Fruit fly (Drosophila melanogaster) whole organism, embryonic: ENCODE measurements around the gene Gprk2.
A peak's percentile ranks its signal among the peaks of the same experiment; 100 is the strongest.

Experiments
- C15 ChIP-seq: fragments of 200-800 bp; sonication (Bioruptor generic); IDR thresholded peaks from 3 replicates; pipeline ENCODE4 v1.3.6; 2022; ENCODE audit warnings: missing biosample characterization, missing genetic modification characterization
- CG10274 ChIP-seq: fragments of 200-800 bp; sonication (Bioruptor generic); optimal IDR thresholded peaks from 3 replicates; lab custom pipeline; 2017; ENCODE audit warnings: missing biosample characterization, mild to moderate bottlenecking, missing genetic modification characterization
- CG10431 ChIP-seq: fragments of 200-800 bp; sonication (Bioruptor generic); optimal IDR thresholded peaks from 3 replicates; lab custom pipeline; 2018; ENCODE audit warnings: missing biosample characterization, mild to moderate bottlenecking, missing genetic modification characterization
- CG10979 ChIP-seq: fragments of 200-800 bp; sonication (Bioruptor generic); optimal IDR thresholded peaks from 2 replicates; lab custom pipeline; 2018; ENCODE audit warnings: missing biosample characterization, mild to moderate bottlenecking, missing genetic modification characterization, moderate library complexity
- CG11247 ChIP-seq: fragments of 200-800 bp; sonication (Bioruptor generic); IDR thresholded peaks from 2 replicates; pipeline ENCODE4 v1.3.6; 2022; ENCODE audit warnings: missing biosample characterization, missing genetic modification characterization
- CG12155 ChIP-seq: fragments of 200-800 bp; sonication (Bioruptor generic); optimal IDR thresholded peaks from 3 replicates; lab custom pipeline; 2016; ENCODE audit warnings: missing biosample characterization, missing genetic modification characterization
- CG12744 ChIP-seq: fragments of 200-800 bp; sonication (Bioruptor generic); optimal IDR thresholded peaks from 2 replicates; lab custom pipeline; 2016; ENCODE audit warnings: missing biosample characterization, missing genetic modification characterization
- CG15696 ChIP-seq: fragments of 200-800 bp; sonication (Bioruptor generic); optimal IDR thresholded peaks from 2 replicates; lab custom pipeline; 2019; ENCODE audit warnings: missing biosample characterization, mild to moderate bottlenecking, missing genetic modification characterization, moderate library complexity
- CG1647 ChIP-seq: fragments of 200-800 bp; sonication (Bioruptor generic); optimal IDR thresholded peaks from 3 replicates; lab custom pipeline; 2016; ENCODE audit warnings: missing biosample characterization, missing genetic modification characterization
- CG16815 ChIP-seq: fragments of 200-800 bp; sonication (Bioruptor generic); optimal IDR thresholded peaks from 3 replicates; lab custom pipeline; 2017; ENCODE audit warnings: missing biosample characterization, mild to moderate bottlenecking, missing genetic modification characterization
- CG17385 ChIP-seq: fragments of 200-800 bp; sonication (Bioruptor generic); optimal IDR thresholded peaks from 3 replicates; lab custom pipeline; 2018; ENCODE audit warnings: missing biosample characterization, mild to moderate bottlenecking, missing genetic modification characterization
- CG3995 ChIP-seq: fragments of 200-800 bp; sonication (Bioruptor generic); optimal IDR thresholded peaks from 3 replicates; lab custom pipeline; 2016; ENCODE audit warnings: missing biosample characterization, missing genetic modification characterization
- CG6175 ChIP-seq: fragments of 200-800 bp; sonication (Bioruptor generic); IDR thresholded peaks from 3 replicates; pipeline ENCODE4 v1.3.6; 2022; ENCODE audit warnings: missing biosample characterization, missing genetic modification characterization
- CG6765 ChIP-seq: fragments of 200-800 bp; sonication (Bioruptor generic); optimal IDR thresholded peaks from 3 replicates; lab custom pipeline; 2017; ENCODE audit warnings: missing biosample characterization, mild to moderate bottlenecking, missing genetic modification characterization
- CG8089 ChIP-seq: fragments of 200-800 bp; sonication (Bioruptor generic); optimal IDR thresholded peaks from 3 replicates; lab custom pipeline; 2016; ENCODE audit warnings: missing biosample characterization, missing genetic modification characterization
- CG9609 ChIP-seq: fragments of 200-800 bp; sonication (Bioruptor generic); optimal IDR thresholded peaks from 3 replicates; lab custom pipeline; 2016; ENCODE audit warnings: missing biosample characterization, missing genetic modification characterization
- CG9797 ChIP-seq: fragments of 200-800 bp; sonication (Bioruptor generic); optimal IDR thresholded peaks from 3 replicates; lab custom pipeline; 2018; ENCODE audit warnings: missing biosample characterization, mild to moderate bottlenecking, missing genetic modification characterization
- D19B ChIP-seq: fragments of 200-800 bp; sonication (Bioruptor generic); optimal IDR thresholded peaks from 2 replicates; lab custom pipeline; 2017; ENCODE audit warnings: missing biosample characterization, mild to moderate bottlenecking, missing genetic modification characterization
- Doc2 ChIP-seq: fragments of 200-800 bp; sonication (Bioruptor generic); IDR thresholded peaks from 2 replicates; pipeline ENCODE4 v1.3.6; 2022; ENCODE audit warnings: missing biosample characterization, missing genetic modification characterization
- Dp ChIP-seq: fragments of 200-800 bp; sonication (Bioruptor generic); optimal IDR thresholded peaks from 2 replicates; lab custom pipeline; 2018; ENCODE audit warnings: missing biosample characterization, mild to moderate bottlenecking, missing genetic modification characterization, moderate library complexity
- HLH3B ChIP-seq: fragments of 200-800 bp; sonication (Bioruptor generic); IDR thresholded peaks from 2 replicates; pipeline ENCODE4 v1.3.6; 2022; ENCODE audit warnings: missing biosample characterization, missing genetic modification characterization
- HLH4C ChIP-seq: fragments of 200-800 bp; sonication (Bioruptor generic); IDR thresholded peaks from 3 replicates; pipeline ENCODE4 v1.3.6; 2022; ENCODE audit warnings: missing biosample characterization, missing genetic modification characterization; ENCODE audit not compliant: partially characterized antibody
- Hand ChIP-seq: fragments of 200-800 bp; sonication (Bioruptor generic); optimal IDR thresholded peaks from 2 replicates; lab custom pipeline; 2017; ENCODE audit warnings: mild to moderate bottlenecking, missing biosample characterization, missing genetic modification reagents, missing genetic modification characterization
- Hmr ChIP-seq: fragments of 200-800 bp; sonication (Bioruptor generic); optimal IDR thresholded peaks from 3 replicates; lab custom pipeline; 2017; ENCODE audit warnings: mild to moderate bottlenecking, missing biosample characterization, missing genetic modification reagents, missing genetic modification characterization
- Hmx ChIP-seq: fragments of 200-800 bp; sonication (Bioruptor generic); optimal IDR thresholded peaks from 2 replicates; lab custom pipeline; 2016; ENCODE audit warnings: missing biosample characterization, missing genetic modification characterization
- Hsf ChIP-seq: fragments of 200-800 bp; sonication (Bioruptor generic); optimal IDR thresholded peaks from 3 replicates; lab custom pipeline; 2016; ENCODE audit warnings: missing biosample characterization, missing genetic modification characterization
- Mes4 ChIP-seq: fragments of 200-800 bp; sonication (Bioruptor generic); optimal IDR thresholded peaks from 2 replicates; lab custom pipeline; 2016; ENCODE audit warnings: missing biosample characterization, missing genetic modification characterization
- NFAT ChIP-seq: fragments of 200-800 bp; sonication (Bioruptor generic); IDR thresholded peaks from 2 replicates; pipeline ENCODE4 v1.3.6; 2022; ENCODE audit warnings: missing biosample characterization, missing genetic modification characterization
- Side ChIP-seq: fragments of 200-800 bp; sonication (Bioruptor generic); optimal IDR thresholded peaks from 2 replicates; lab custom pipeline; 2016; ENCODE audit warnings: missing biosample characterization, missing genetic modification characterization
- dmrt11E ChIP-seq: fragments of 200-800 bp; sonication (Bioruptor generic); optimal IDR thresholded peaks from 3 replicates; lab custom pipeline; 2018; ENCODE audit warnings: missing biosample characterization, mild to moderate bottlenecking, missing genetic modification characterization, moderate library complexity
- gcm2 ChIP-seq: fragments of 200-800 bp; sonication (Bioruptor generic); optimal IDR thresholded peaks from 2 replicates; lab custom pipeline; 2016; ENCODE audit warnings: missing biosample characterization, missing genetic modification characterization
- gem ChIP-seq: fragments of 200-800 bp; sonication (Bioruptor generic); optimal IDR thresholded peaks from 2 replicates; lab custom pipeline; 2019; ENCODE audit warnings: missing biosample characterization, mild to moderate bottlenecking, missing genetic modification characterization, moderate library complexity
- gsb ChIP-seq: fragments of 200-800 bp; sonication (Bioruptor generic); IDR thresholded peaks from 2 replicates; pipeline ENCODE4 v1.3.6; 2022; ENCODE audit warnings: missing biosample characterization, missing genetic modification characterization
- hkb ChIP-seq, 2 experiments: fragments of 200-800 bp in 1 of 2; fragments of >200 bp in 1 of 2; sonication (Bioruptor generic) in 1 of 2; IDR thresholded peaks in 1 of 2; optimal IDR thresholded peaks in 1 of 2; 2 replicates each; pipeline versions ENCODE4 v1.3.6 to Lab custom; 2017 to 2022; ENCODE audit warnings: missing biosample characterization in 1 of 2, missing genetic modification characterization in 1 of 2
- kah ChIP-seq: fragments of 200-800 bp; sonication (Bioruptor generic); optimal IDR thresholded peaks from 2 replicates; lab custom pipeline; 2018; ENCODE audit warnings: missing biosample characterization, mild to moderate bottlenecking, missing genetic modification characterization
- mld ChIP-seq: fragments of 200-800 bp; sonication (Bioruptor generic); IDR thresholded peaks from 3 replicates; pipeline ENCODE4 v1.3.6; 2022; ENCODE audit warnings: missing biosample characterization, missing genetic modification characterization; ENCODE audit not compliant: partially characterized antibody
- oc ChIP-seq: fragments of 200-800 bp; sonication (Bioruptor generic); optimal IDR thresholded peaks from 2 replicates; lab custom pipeline; 2018; ENCODE audit warnings: missing biosample characterization, mild to moderate bottlenecking, missing genetic modification characterization, moderate library complexity
- pum ChIP-seq: fragments of 200-800 bp; sonication (Bioruptor generic); optimal IDR thresholded peaks from 2 replicates; lab custom pipeline; 2016; ENCODE audit warnings: missing biosample characterization, missing genetic modification characterization
- run ChIP-seq: fragments of 200-800 bp; sonication (Bioruptor generic); optimal IDR thresholded peaks from 3 replicates; lab custom pipeline; 2018; ENCODE audit warnings: missing biosample characterization, mild to moderate bottlenecking, missing genetic modification characterization
- sc ChIP-seq, 3 experiments: fragments of >200 bp in 2 of 3; fragments of 200-800 bp in 1 of 3; sonication (Bioruptor generic) in 1 of 3; optimal IDR thresholded peaks; 2 replicates in 2 of 3; 3 replicates in 1 of 3; lab custom pipeline; 2017; ENCODE audit warnings: mild to moderate bottlenecking in 1 of 3, missing biosample characterization in 1 of 3, missing genetic modification characterization in 1 of 3, missing genetic modification reagents in 1 of 3
- slp2 ChIP-seq: fragments of 200-800 bp; sonication (Bioruptor generic); optimal IDR thresholded peaks from 2 replicates; lab custom pipeline; 2016; ENCODE audit warnings: missing biosample characterization, missing genetic modification characterization
- sr ChIP-seq: fragments of 200-800 bp; sonication (Bioruptor generic); IDR thresholded peaks from 3 replicates; pipeline ENCODE4 v1.3.6; 2022; ENCODE audit warnings: missing biosample characterization, missing genetic modification characterization
- stc ChIP-seq: fragments of 200-800 bp; sonication (Bioruptor generic); IDR thresholded peaks from 2 replicates; pipeline ENCODE4 v1.3.6; 2022; ENCODE audit warnings: missing biosample characterization, missing genetic modification characterization
- trem ChIP-seq: fragments of 200-800 bp; optimal IDR thresholded peaks from 3 replicates; lab custom pipeline; 2019; ENCODE audit warnings: missing biosample characterization, mild to moderate bottlenecking, missing genetic modification characterization, moderate library complexity
- unc-4 ChIP-seq: fragments of 200-800 bp; sonication (Bioruptor generic); IDR thresholded peaks from 2 replicates; pipeline ENCODE4 v1.3.6; 2022; ENCODE audit warnings: missing biosample characterization, missing genetic modification characterization; ENCODE audit not compliant: partially characterized antibody
- vfl ChIP-seq: fragments of 200-800 bp; sonication (Bioruptor generic); optimal IDR thresholded peaks from 2 replicates; lab custom pipeline; 2016; ENCODE audit warnings: missing biosample characterization, missing genetic modification characterization
- vvl ChIP-seq: fragments of 200-800 bp; sonication (Bioruptor generic); IDR thresholded peaks from 2 replicates; pipeline ENCODE4 v1.3.6; 2022; ENCODE audit warnings: missing biosample characterization, missing genetic modification characterization
- zen2 ChIP-seq: fragments of 200-800 bp; sonication (Bioruptor generic); IDR thresholded peaks from 3 replicates; pipeline ENCODE4 v1.3.6; 2022; ENCODE audit warnings: missing biosample characterization, missing genetic modification characterization; ENCODE audit not compliant: partially characterized antibody

The Gprk2 gene

DNA sequence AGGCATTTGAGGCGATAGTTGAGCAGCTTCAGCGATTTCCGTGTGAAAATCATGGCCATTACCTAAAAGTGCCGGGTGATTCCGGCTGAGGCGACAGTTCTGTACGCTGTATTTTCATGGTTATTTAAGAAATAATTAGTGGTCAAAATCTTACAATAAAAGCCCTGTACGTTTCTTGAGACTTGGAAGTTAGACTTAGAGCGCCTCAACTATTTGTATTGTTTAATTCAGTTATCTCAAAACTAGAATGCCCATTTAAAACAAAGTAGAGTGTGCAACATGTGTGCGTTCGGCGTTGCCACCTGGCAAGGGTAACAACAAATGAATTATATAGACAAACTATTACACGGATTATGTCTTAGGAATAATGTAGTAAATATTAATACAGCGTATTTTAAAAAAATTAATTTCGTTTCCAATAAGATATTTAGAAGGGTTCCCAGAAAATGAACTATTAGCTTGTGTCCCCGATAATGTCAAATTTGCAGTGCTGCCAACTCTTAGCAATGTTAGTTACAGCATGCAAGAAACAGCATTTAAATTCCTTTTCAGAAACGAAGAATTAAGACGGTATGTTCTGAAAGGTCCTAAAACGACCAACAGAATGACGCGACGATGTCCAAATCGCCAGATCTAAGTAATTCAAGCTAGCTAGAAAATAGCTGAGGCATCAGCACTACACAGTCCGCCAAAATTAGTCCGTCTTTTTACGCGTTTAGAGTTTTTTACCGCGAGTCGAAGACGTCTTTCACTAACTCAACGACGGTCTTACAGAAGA, at the start of gene Gprk2:
Gene Gprk2 (plus strand): TSS at position 747 of the 778 bp plus-strand sequence.
- TF ChIP-seq CG9797 (GFP tag; lab: Kevin White, UChicago) (peak; percentile 68), trem (peak; percentile 98), unc-4 (GFP tag; lab: Robert Waterston, UW) (no peak), Hsf (GFP tag; lab: Kevin White, UChicago) (peak; percentile 100), CG10979 (tag; lab: Kevin White, UChicago) (peak; percentile 100), Mes4 (GFP tag; lab: Kevin White, UChicago) (peak; percentile 100), CG6765 (peak; percentile 99), CG15696 (peak; percentile 98), mld (GFP tag; lab: Robert Waterston, UW) (no peak), Hmr (GFP tag; lab: Kevin White, UChicago) (peak; percentile 100), gsb (peak; percentile 100), CG10431 (GFP tag; lab: Kevin White, UChicago) (peak; percentile 97), CG10274 (GFP tag; lab: Kevin White, UChicago) (peak; percentile 100), run (tag; lab: Kevin White, UChicago) (peak; percentile 100), Side (peak; percentile 100), CG3995 (GFP tag; lab: Kevin White, UChicago) (peak; percentile 88), HLH3B (GFP tag; lab: Robert Waterston, UW) (peak; percentile 100), hkb (optimal IDR thresholded peaks at IDR 0.05; lab: Kevin White, UChicago) (peak; percentile 40), hkb (GFP tag; IDR thresholded peaks at IDR 0.05; lab: Robert Waterston, UW) (peak; percentile 100), CG17385 (GFP tag; lab: Kevin White, UChicago) (peak; percentile 100), sr (GFP tag; lab: Robert Waterston, UW) (peak; percentile 100), gem (peak; percentile 100), gcm2 (GFP tag; lab: Kevin White, UChicago) (peak; percentile 99), kah (GFP tag; lab: Kevin White, UChicago) (peak; percentile 99), pum (GFP tag; lab: Kevin White, UChicago) (peak; percentile 100), stc (GFP tag; lab: Robert Waterston, UW) (peak; percentile 100), dmrt11E (tag; lab: Kevin White, UChicago) (peak; percentile 99), CG6175 (GFP tag; lab: Robert Waterston, UW) (peak; percentile 100), CG12155 (GFP tag; lab: Kevin White, UChicago) (peak; percentile 99), CG9609 (peak; percentile 100), zen2 (GFP tag; lab: Robert Waterston, UW) (no peak), Hmx (GFP tag; lab: Kevin White, UChicago) (peak; percentile 98), Dp (GFP tag; lab: Kevin White, UChicago) (peak; percentile 54), Hand (peak; percentile 99), vfl (peak; percentile 100), NFAT (GFP tag; lab: Robert Waterston, UW) (peak; percentile 100), C15 (GFP tag; lab: Robert Waterston, UW) (peak; percentile 100), CG16815 (GFP tag; lab: Kevin White, UChicago) (peak; percentile 99), D19B (peak; percentile 99), CG12744 (peak; percentile 100), slp2 (GFP tag; lab: Kevin White, UChicago) (peak; percentile 100), Doc2 (GFP tag; lab: Robert Waterston, UW) (peak; percentile 99), sc (optimal IDR thresholded peaks at IDR 0.05; lab: Kevin White, UChicago) (no peak), sc (GFP tag; optimal IDR thresholded peaks at IDR 0.05; lab: Kevin White, UChicago) (peak; percentile 100), CG8089 (peak; percentile 100), CG11247 (GFP tag; lab: Robert Waterston, UW) (peak; percentile 100), oc (tag; lab: Kevin White, UChicago) (peak; percentile 100), HLH4C (no peak), CG1647 (GFP tag; lab: Kevin White, UChicago) (peak; percentile 100), vvl (peak; percentile 100)
